Fruit fly (Drosophila melanogaster) Kc167 (cell line): Measurements from ENCODE around the gene DZIP1.

Source experiments
- insv ChIP-seq: fragments of >200 bp; optimal IDR thresholded peaks from 3 replicates; lab custom pipeline; 2018; ENCODE audit warnings: missing external identifiers
- psq ChIP-seq: fragments of >200 bp; optimal IDR thresholded peaks from 2 replicates; lab custom pipeline; 2017; ENCODE audit warnings: missing external identifiers

- TF ChIP-seq psq (no peak), insv (lab: Kevin White, UChicago) (no peak)
Observed at dm6 chr3R:24496084-24496483, 19.0 kb upstream of the DZIP1 start.
